Fruit fly (Drosophila melanogaster) whole organism, prepupa: ENCODE measurements around the gene Fas1.

ENCODE experiments used
- CG11902 ChIP-seq: fragments of 200-800 bp; sonication (Bioruptor generic); optimal IDR thresholded peaks from 3 replicates; lab custom pipeline; 2016; ENCODE audit warnings: missing biosample characterization, missing genetic modification characterization
- Ets96B ChIP-seq: fragments of 200-800 bp; optimal IDR thresholded peaks from 2 replicates; lab custom pipeline; 2019; ENCODE audit warnings: missing biosample characterization, mild to moderate bottlenecking, missing genetic modification characterization, moderate library complexity
- Hr39 ChIP-seq: fragments of 200-800 bp; sonication (Bioruptor generic); optimal IDR thresholded peaks from 2 replicates; lab custom pipeline; 2016; ENCODE audit warnings: missing biosample characterization, missing genetic modification characterization
- OdsH ChIP-seq: fragments of 200-800 bp; sonication (Bioruptor generic); optimal IDR thresholded peaks from 3 replicates; lab custom pipeline; 2016; ENCODE audit warnings: missing biosample characterization, missing genetic modification characterization
- cyc ChIP-seq: fragments of 200-800 bp; sonication (Bioruptor generic); optimal IDR thresholded peaks from 3 replicates; lab custom pipeline; 2016; ENCODE audit warnings: missing biosample characterization, missing genetic modification characterization
- pdm3 ChIP-seq: fragments of 200-800 bp; sonication (Bioruptor generic); optimal IDR thresholded peaks from 3 replicates; lab custom pipeline; 2016; ENCODE audit warnings: missing biosample characterization, missing genetic modification characterization
- topi ChIP-seq: fragments of 200-800 bp; sonication (Bioruptor generic); optimal IDR thresholded peaks from 3 replicates; lab custom pipeline; 2016; ENCODE audit warnings: missing biosample characterization, missing genetic modification characterization

- TF ChIP-seq topi (GFP tag; lab: Kevin White, UChicago) (no peak), CG11902 (GFP tag; lab: Kevin White, UChicago) (no peak), Ets96B (tag; lab: Kevin White, UChicago) (no peak), Hr39 (GFP tag; lab: Kevin White, UChicago) (no peak), OdsH (no peak), cyc (no peak), pdm3 (GFP tag; lab: Kevin White, UChicago) (no peak)
Observed at dm6 chr3R:16611240-16611639, 13.8 kb upstream of the Fas1 start.
